Worm (Caenorhabditis elegans) whole organism, L4/young adult: ENCODE results near the gene T25F10.1.

Source experiments
- W03F9.2 ChIP-seq: fragments of 150-350 bp; optimal IDR thresholded peaks from 2 replicates; lab custom pipeline; 2014; ENCODE audit warnings: missing biosample characterization, missing genetic modification characterization
- dao-5 ChIP-seq: sonication (generic microtip); optimal IDR thresholded peaks from 2 replicates; lab custom pipeline; 2016; ENCODE audit warnings: missing genotype, missing genetic modification characterization, moderate library complexity, missing compliant biosample characterization
- him-1 ChIP-seq: sonication (generic microtip); optimal IDR thresholded peaks from 2 replicates; lab custom pipeline; 2016; ENCODE audit warnings: missing genotype, missing genetic modification reagents, missing genetic modification characterization, missing compliant biosample characterization

Gene T25F10.1

ce11 chrV:6792565-6792964 is 24.3 kb downstream of the T25F10.1 start, which contains the start of gene gck-2:
TSS of gene gck-2 (minus strand) at chrV:6792665.
- TF ChIP-seq W03F9.2 (no peak), dao-5 (tag; lab: Kevin White, UChicago) (no peak), him-1 (tag; lab: Kevin White, UChicago) (no peak)

ce11 chrV:6792973-6793372 is 24.7 kb downstream of the T25F10.1 start:
- TF ChIP-seq W03F9.2 (no peak), him-1 (tag; lab: Kevin White, UChicago) (no peak), dao-5 (tag; lab: Kevin White, UChicago) (no peak)

- TF ChIP-seq W03F9.2 (no peak), dao-5 (tag; lab: Kevin White, UChicago) (no peak), him-1 (tag; lab: Kevin White, UChicago) (no peak)
Measured at ce11 chrV:6793744-6794239, 25.5 kb downstream of the T25F10.1 start, which contains the start of gene ZC404.1. TSS of gene ZC404.1 (plus strand) at chrV:6794189.

ce11 chrV:6796264-6796663 is 28.0 kb downstream of the T25F10.1 start:
- TF ChIP-seq W03F9.2, result no peak
- no peak for TF ChIP-seq dao-5 (tag; lab: Kevin White, UChicago)
- no peak for TF ChIP-seq him-1 (tag; lab: Kevin White, UChicago)

- no peak for TF ChIP-seq dao-5 (tag; lab: Kevin White, UChicago)
- no peak for TF ChIP-seq W03F9.2
- TF ChIP-seq him-1 (tag; lab: Kevin White, UChicago), result no peak
Measured at ce11 chrV:6796894-6797293, 28.6 kb downstream of the T25F10.1 start.

ce11 chrV:6799564-6799963 is 31.3 kb downstream of the T25F10.1 start, which contains the start of gene dmsr-9:
TSS of gene dmsr-9 (minus strand) at chrV:6799664.
- TF ChIP-seq dao-5 (tag; lab: Kevin White, UChicago) (no peak), W03F9.2 (no peak), him-1 (tag; lab: Kevin White, UChicago) (no peak)

- no peak for TF ChIP-seq W03F9.2
- TF ChIP-seq dao-5 (tag; lab: Kevin White, UChicago), result no peak
- no peak for TF ChIP-seq him-1 (tag; lab: Kevin White, UChicago)
Measured at ce11 chrV:6801850-6802249, 33.5 kb downstream of the T25F10.1 start, which contains the start of gene dmsr-10. TSS of gene dmsr-10 (minus strand) at chrV:6801950.

- no peak for TF ChIP-seq dao-5 (tag; lab: Kevin White, UChicago)
- TF ChIP-seq him-1 (tag; lab: Kevin White, UChicago), result no peak
- no peak for TF ChIP-seq W03F9.2
Measured at ce11 chrV:6803992-6804391, 35.7 kb downstream of the T25F10.1 start, which contains the start of gene dmsr-11. TSS of gene dmsr-11 (minus strand) at chrV:6804092.

ce11 chrV:6806340-6806739 is 38.0 kb downstream of the T25F10.1 start, which contains the start of gene dmsr-12:
TSS of gene dmsr-12 (minus strand) at chrV:6806440.
- TF ChIP-seq him-1 (tag; lab: Kevin White, UChicago) (no peak), W03F9.2 (no peak), dao-5 (tag; lab: Kevin White, UChicago) (no peak)

ce11 chrV:6808962-6809361 is 40.7 kb downstream of the T25F10.1 start, which contains the start of gene dmsr-16:
TSS of gene dmsr-16 (minus strand) at chrV:6809062.
- TF ChIP-seq dao-5 (tag; lab: Kevin White, UChicago), result no peak
- no peak for TF ChIP-seq W03F9.2
- TF ChIP-seq him-1 (tag; lab: Kevin White, UChicago), result no peak

ce11 chrV:6810091-6810490 is 41.8 kb downstream of the T25F10.1 start:
- TF ChIP-seq him-1 (tag; lab: Kevin White, UChicago) (no peak), dao-5 (tag; lab: Kevin White, UChicago) (no peak), W03F9.2 (no peak)

- TF ChIP-seq W03F9.2, result no peak
- TF ChIP-seq him-1 (tag; lab: Kevin White, UChicago), result no peak
- TF ChIP-seq dao-5 (tag; lab: Kevin White, UChicago), result no peak
Measured at ce11 chrV:6811863-6812262, 43.6 kb downstream of the T25F10.1 start.

- TF ChIP-seq W03F9.2, result no peak
- no peak for TF ChIP-seq dao-5 (tag; lab: Kevin White, UChicago)
Measured at ce11 chrV:6813862-6814261, 45.6 kb downstream of the T25F10.1 start.

- TF ChIP-seq W03F9.2 (no peak), him-1 (tag; lab: Kevin White, UChicago) (no peak), dao-5 (tag; lab: Kevin White, UChicago) (no peak)
Measured at ce11 chrV:6817184-6817583, 48.9 kb downstream of the T25F10.1 start, which contains the start of gene dmsr-14. TSS of gene dmsr-14 (minus strand) at chrV:6817284.
